Fruit fly (Drosophila melanogaster): ENCODE results near the gene WRNexo.
A peak's percentile ranks its signal among the peaks of the same experiment; 100 is the strongest.

WRNexo gene

dm6 chr3R:18365978-18366643, at the start of gene WRNexo, which contains the start of gene Nup43:
TSS of gene WRNexo (minus strand) at chr3R:18366162.
TSS of gene Nup43 (plus strand) at chr3R:18366638.
- TF ChIP-seq Sox14 (GFP tag; optimal IDR thresholded peaks at IDR 0.05) (peak; percentile 57), salr (GFP tag; optimal IDR thresholded peaks at IDR 0.05) (no peak), Eip93F (GFP tag; optimal IDR thresholded peaks at IDR 0.05) (no peak), CG8119 (GFP tag; IDR thresholded peaks at IDR 0.05) (no peak), CG8319 (GFP tag; optimal IDR thresholded peaks at IDR 0.05) (no peak), fkh (GFP tag; optimal IDR thresholded peaks at IDR 0.05) (peak; percentile 47), Gug (GFP tag; IDR thresholded peaks at IDR 0.05) (no peak), dac (GFP tag; optimal IDR thresholded peaks at IDR 0.05) (no peak), svp (GFP tag) (peak; percentile 65), pdm3 (GFP tag; optimal IDR thresholded peaks at IDR 0.05) (peak; percentile 52), CG9139 (GFP tag; optimal IDR thresholded peaks at IDR 0.05) (no peak), CG11762 (GFP tag; optimal IDR thresholded peaks at IDR 0.05; ENCODE audit: insufficient read depth) (no peak), CG31627 (GFP tag; optimal IDR thresholded peaks at IDR 0.05) (peak; percentile 49), Blimp-1 (GFP tag; optimal IDR thresholded peaks at IDR 0.05) (no peak), topi (GFP tag; optimal IDR thresholded peaks at IDR 0.05) (peak; percentile 29), CG3032 (tag; optimal IDR thresholded peaks at IDR 0.05) (peak; percentile 43), fd85E (GFP tag; optimal IDR thresholded peaks at IDR 0.05) (no peak), OdsH (GFP tag; optimal IDR thresholded peaks at IDR 0.05) (peak; percentile 52), CG1621 (tag; optimal IDR thresholded peaks at IDR 0.05) (no peak), Eip75B (GFP tag; optimal IDR thresholded peaks at IDR 0.05) (peak; percentile 30), ss (GFP tag; optimal IDR thresholded peaks at IDR 0.05) (no peak), CG11294 (GFP tag; IDR thresholded peaks at IDR 0.05) (no peak), CG15336 (GFP tag; IDR thresholded peaks at IDR 0.05) (no peak), CG6163 (GFP tag; IDR thresholded peaks at IDR 0.05) (no peak; the same call in 2 of the 3 replicates), cyc (GFP tag; optimal IDR thresholded peaks at IDR 0.05) (peak; percentile 54), CG4318 (GFP tag; optimal IDR thresholded peaks at IDR 0.05) (no peak), Hr39 (GFP tag; optimal IDR thresholded peaks at IDR 0.05) (peak; percentile 56), achi (GFP tag; optimal IDR thresholded peaks at IDR 0.05) (no peak), acj6 (GFP tag; optimal IDR thresholded peaks at IDR 0.05) (peak; percentile 48), lz (GFP tag; optimal IDR thresholded peaks at IDR 0.05) (peak; percentile 37), Smox (GFP tag; optimal IDR thresholded peaks at IDR 0.05) (peak; percentile 45), CG6854 (GFP tag; optimal IDR thresholded peaks at IDR 0.05) (no peak), vri (GFP tag; optimal IDR thresholded peaks at IDR 0.05) (no peak), CG10631 (GFP tag; optimal IDR thresholded peaks at IDR 0.05) (peak; percentile 52), Met (GFP tag; optimal IDR thresholded peaks at IDR 0.05) (peak; percentile 21), Hr4 (GFP tag; optimal IDR thresholded peaks at IDR 0.05) (peak; percentile 56), net (GFP tag; optimal IDR thresholded peaks at IDR 0.05) (peak; percentile 4), CG32006 (GFP tag; optimal IDR thresholded peaks at IDR 0.05) (peak; percentile 46), Sox15 (GFP tag; optimal IDR thresholded peaks at IDR 0.05) (peak; percentile 26), spab (GFP tag; optimal IDR thresholded peaks at IDR 0.05) (no peak), CG11902 (GFP tag; optimal IDR thresholded peaks at IDR 0.05) (peak; percentile 40), CG10669 (GFP tag; optimal IDR thresholded peaks at IDR 0.05) (peak; percentile 6), CG8632 (GFP tag; optimal IDR thresholded peaks at IDR 0.05) (no peak), fd59A (GFP tag; optimal IDR thresholded peaks at IDR 0.05) (no peak), Sox102F (GFP tag; optimal IDR thresholded peaks at IDR 0.05) (no peak), CG7368 (GFP tag; optimal IDR thresholded peaks at IDR 0.05) (no peak), CG6792 (GFP tag; optimal IDR thresholded peaks at IDR 0.05) (peak; percentile 31), dsx (GFP tag; optimal IDR thresholded peaks at IDR 0.05; ENCODE audit: poor library complexity, severe bottlenecking) (no peak), esn (GFP tag; optimal IDR thresholded peaks at IDR 0.05) (peak; percentile 53), Eip78C (GFP tag) (peak; percentile 72), eg (GFP tag; IDR thresholded peaks at IDR 0.05) (no peak), Ets21C (GFP tag; optimal IDR thresholded peaks at IDR 0.05) (peak; percentile 33)

Data from whole organism, prepupa.